Worm (Caenorhabditis elegans) whole organism, L1 larva: Measurements from ENCODE around the gene fbxa-156.
"Not testable (repeated sequence)": the region's sequence is repeated elsewhere in the genome, so short reads cannot be mapped to it uniquely, and the experiment has no call there.

Experiments used
- C16A3.4 ChIP-seq: fragments of 150-350 bp; optimal IDR thresholded peaks from 2 replicates; lab custom pipeline; 2014; ENCODE audit warnings: missing biosample characterization, missing genetic modification characterization
- C34B4.2 ChIP-seq: sonication (generic microtip); optimal IDR thresholded peaks from 2 replicates; lab custom pipeline; 2017; ENCODE audit warnings: mild to moderate bottlenecking, missing genetic modification characterization, missing compliant biosample characterization
- F16B12.6 ChIP-seq: fragments of 150-350 bp; optimal IDR thresholded peaks from 2 replicates; lab custom pipeline; 2014; ENCODE audit warnings: missing biosample characterization, missing genetic modification characterization
- Y116A8C.19 ChIP-seq: sonication (generic microtip); optimal IDR thresholded peaks from 2 replicates; lab custom pipeline; 2016; ENCODE audit warnings: missing compliant biosample characterization, missing genetic modification characterization, borderline replicate concordance
- alr-1 ChIP-seq: fragments of 200-800 bp; sonication (Bioruptor generic); optimal IDR thresholded peaks from 2 replicates; lab custom pipeline; 2018; ENCODE audit warnings: borderline replicate concordance, mild to moderate bottlenecking, missing genetic modification characterization, missing compliant biosample characterization
- ceh-8 ChIP-seq: fragments of 200-800 bp; sonication (Bioruptor generic); optimal IDR thresholded peaks from 2 replicates; lab custom pipeline; 2018; ENCODE audit warnings: mild to moderate bottlenecking, missing genetic modification characterization, moderate library complexity, missing compliant biosample characterization
- ceh-82 ChIP-seq, 3 experiments: fragments of 150-350 bp in 1 of 3; sonication (generic microtip) in 2 of 3; optimal IDR thresholded peaks; 2 replicates each; lab custom pipeline; 2014 to 2017; ENCODE audit warnings: missing biosample characterization in 3 of 3, missing genetic modification characterization in 3 of 3
- ceh-90 ChIP-seq: sonication (generic microtip); optimal IDR thresholded peaks from 2 replicates; lab custom pipeline; 2016; ENCODE audit warnings: missing genetic modification characterization, missing compliant biosample characterization
- dpl-1 ChIP-seq, 3 experiments: fragments of 150-350 bp in 2 of 3; sonication (generic microtip) in 1 of 3; optimal IDR thresholded peaks; 2 replicates each; lab custom pipeline; 2014 to 2017; ENCODE audit warnings: missing biosample characterization in 3 of 3, missing genetic modification characterization in 3 of 3, missing genetic modification reagents in 3 of 3
- efl-1 ChIP-seq, 4 experiments: fragments of 150-350 bp; optimal IDR thresholded peaks in 3 of 4; peaks in 1 of 4; 1 replicate in 1 of 4; 2 replicates in 3 of 4; lab custom pipeline; 2014; ENCODE audit warnings: missing biosample characterization in 2 of 4, missing genetic modification characterization in 2 of 4, missing genetic modification reagents in 2 of 4
- efl-3 ChIP-seq: fragments of 200-800 bp; sonication (Bioruptor generic); optimal IDR thresholded peaks from 2 replicates; lab custom pipeline; 2018; ENCODE audit warnings: mild to moderate bottlenecking, missing genetic modification characterization, missing compliant biosample characterization
- egl-13 ChIP-seq: sonication (generic microtip); optimal IDR thresholded peaks from 2 replicates; lab custom pipeline; 2016; ENCODE audit warnings: missing genotype, missing genetic modification reagents, missing genetic modification characterization, missing compliant biosample characterization
- egl-27 ChIP-seq, 2 experiments: fragments of 150-350 bp in 1 of 2; sonication (generic microtip); optimal IDR thresholded peaks; 3 replicates each; lab custom pipeline; 2017 to 2018; ENCODE audit warnings: missing biosample characterization in 2 of 2, missing genetic modification characterization in 2 of 2, missing genetic modification reagents in 2 of 2
- hlh-4 ChIP-seq: sonication (generic microtip); optimal IDR thresholded peaks from 2 replicates; lab custom pipeline; 2016; ENCODE audit warnings: mild to moderate bottlenecking, missing genetic modification characterization, missing compliant biosample characterization
- hpl-2 ChIP-seq: fragments of 150-350 bp; optimal IDR thresholded peaks from 2 replicates; lab custom pipeline; 2014; ENCODE audit warnings: missing biosample characterization, missing genetic modification reagents, missing genetic modification characterization
- isw-1 ChIP-seq: fragments of 200-800 bp; sonication (Bioruptor generic); IDR thresholded peaks from 2 replicates; pipeline ENCODE4 v1.3.6; 2022; ENCODE audit warnings: missing genetic modification characterization, missing compliant biosample characterization
- jun-1 ChIP-seq: fragments of 150-350 bp; optimal IDR thresholded peaks from 2 replicates; lab custom pipeline; 2014; ENCODE audit warnings: missing biosample characterization, missing genetic modification reagents, missing genetic modification characterization
- lin-13 ChIP-seq: fragments of 150-350 bp; optimal IDR thresholded peaks from 2 replicates; lab custom pipeline; 2014; ENCODE audit warnings: missing biosample characterization, missing genetic modification reagents, missing genetic modification characterization
- lin-14 ChIP-seq: fragments of 200-800 bp; sonication (Bioruptor generic); optimal IDR thresholded peaks from 2 replicates; lab custom pipeline; 2018; ENCODE audit warnings: mild to moderate bottlenecking, missing genetic modification characterization, moderate library complexity, missing compliant biosample characterization
- lin-15B ChIP-seq: fragments of 150-350 bp; sonication (generic microtip); optimal IDR thresholded peaks from 3 replicates; lab custom pipeline; 2014; ENCODE audit warnings: missing biosample characterization, missing genetic modification characterization
- lin-39 ChIP-seq: fragments of 150-350 bp; optimal IDR thresholded peaks from 2 replicates; lab custom pipeline; 2014; ENCODE audit warnings: missing biosample characterization, missing genetic modification reagents, missing genetic modification characterization
- lir-3 ChIP-seq: sonication (generic microtip); optimal IDR thresholded peaks from 2 replicates; lab custom pipeline; 2016; ENCODE audit warnings: mild to moderate bottlenecking, missing genetic modification characterization, moderate library complexity, missing compliant biosample characterization; ENCODE audit not compliant: poor library complexity
- mab-9 ChIP-seq: fragments of 200-800 bp; sonication (Bioruptor generic); IDR thresholded peaks from 2 replicates; pipeline ENCODE4 v1.3.6; 2022; ENCODE audit warnings: missing genetic modification reagents, missing genetic modification characterization, missing compliant biosample characterization
- nhr-11 ChIP-seq: fragments of 150-350 bp; optimal IDR thresholded peaks from 2 replicates; lab custom pipeline; 2014; ENCODE audit warnings: missing biosample characterization, missing genetic modification characterization
- nhr-12 ChIP-seq: sonication (generic microtip); optimal IDR thresholded peaks from 2 replicates; lab custom pipeline; 2017; ENCODE audit warnings: missing biosample characterization, missing genetic modification characterization
- nhr-19 ChIP-seq: fragments of 200-800 bp; sonication (Bioruptor generic); conservative IDR thresholded peaks from 2 replicates; pipeline ENCODE4 v1.3.6; 2022; ENCODE audit warnings: missing genetic modification characterization, missing compliant biosample characterization
- nhr-71 ChIP-seq: sonication (generic microtip); optimal IDR thresholded peaks from 2 replicates; lab custom pipeline; 2016; ENCODE audit warnings: mild to moderate bottlenecking, missing genetic modification characterization, moderate library complexity, missing compliant biosample characterization
- nhr-76 ChIP-seq: sonication (generic microtip); optimal IDR thresholded peaks from 2 replicates; lab custom pipeline; 2017; ENCODE audit warnings: missing biosample characterization, missing genetic modification characterization
- nhr-77 ChIP-seq: fragments of 150-350 bp; optimal IDR thresholded peaks from 2 replicates; lab custom pipeline; 2014; ENCODE audit warnings: missing biosample characterization, missing genetic modification characterization
- nhr-85 ChIP-seq: sonication (generic microtip); peaks from one replicate; lab custom pipeline; 2016; ENCODE audit warnings: missing genetic modification characterization, inconsistent platforms, missing compliant biosample characterization
- nhr-90 ChIP-seq: sonication (generic microtip); optimal IDR thresholded peaks from 2 replicates; lab custom pipeline; 2016; ENCODE audit warnings: mild to moderate bottlenecking, missing genetic modification characterization, missing compliant biosample characterization; ENCODE audit not compliant: poor library complexity
- pqm-1 ChIP-seq: sonication (generic microtip); optimal IDR thresholded peaks from 3 replicates; lab custom pipeline; 2017; ENCODE audit warnings: missing biosample characterization, missing genetic modification characterization
- skn-1 ChIP-seq: fragments of 150-350 bp; optimal IDR thresholded peaks from 2 replicates; lab custom pipeline; 2014; ENCODE audit warnings: missing biosample characterization, missing genetic modification characterization
- snpc-4 ChIP-seq: fragments of 150-350 bp; optimal IDR thresholded peaks from 2 replicates; lab custom pipeline; 2014; ENCODE audit warnings: missing biosample characterization, missing genetic modification characterization
- snu-23 ChIP-seq: sonication (generic microtip); optimal IDR thresholded peaks from 2 replicates; lab custom pipeline; 2016; ENCODE audit warnings: missing genetic modification characterization, missing compliant biosample characterization
- sox-4 ChIP-seq: sonication (generic microtip); optimal IDR thresholded peaks from 2 replicates; lab custom pipeline; 2016; ENCODE audit warnings: missing genetic modification characterization, missing compliant biosample characterization
- swsn-7 ChIP-seq: sonication (generic microtip); optimal IDR thresholded peaks from 2 replicates; lab custom pipeline; 2016; ENCODE audit warnings: missing genetic modification characterization, missing compliant biosample characterization
- tlp-1 ChIP-seq: fragments of 150-350 bp; optimal IDR thresholded peaks from 2 replicates; lab custom pipeline; 2014; ENCODE audit warnings: missing biosample characterization, missing genetic modification characterization
- unc-86 ChIP-seq: sonication (generic microtip); optimal IDR thresholded peaks from 2 replicates; lab custom pipeline; 2016; ENCODE audit warnings: missing genetic modification characterization, missing compliant biosample characterization
- vab-15 ChIP-seq: sonication (generic microtip); optimal IDR thresholded peaks from 2 replicates; lab custom pipeline; 2017; ENCODE audit warnings: missing genotype, mild to moderate bottlenecking, missing genetic modification characterization, missing compliant biosample characterization

The fbxa-156 gene

ce11 chrV:17935857-17936256 lies 39.3 kb upstream of the fbxa-156 start:
- TF ChIP-seq efl-1 (optimal IDR thresholded peaks at IDR 0.05; lab: Kevin White, UChicago): no peak
- peak in 1 of 2 experiments; percentile 86 for TF ChIP-seq efl-1 (GFP tag; optimal IDR thresholded peaks at IDR 0.05 in 1 of 2; lab: Kevin White, UChicago)
- no peak for TF ChIP-seq pqm-1 (tag; lab: Kevin White, UChicago)
- no peak for TF ChIP-seq nhr-19 (GFP tag; lab: Robert Waterston, UW)
- TF ChIP-seq lin-13 (GFP tag; lab: Kevin White, UChicago): no peak
- TF ChIP-seq ceh-8 (GFP tag; lab: Kevin White, UChicago): no peak

ce11 chrV:17931795-17932194 lies 35.2 kb upstream of the fbxa-156 start:
- TF ChIP-seq nhr-77 (tag; lab: Kevin White, UChicago): no peak
- TF ChIP-seq efl-1 (optimal IDR thresholded peaks at IDR 0.05; lab: Kevin White, UChicago): no peak
- TF ChIP-seq efl-1 (GFP tag; optimal IDR thresholded peaks at IDR 0.05 in 1 of 2; lab: Kevin White, UChicago): peak in 1 of 2 experiments; percentile 69

- no peak for TF ChIP-seq vab-15 (tag; lab: Kevin White, UChicago)
- no peak for TF ChIP-seq dpl-1 (GFP tag; optimal IDR thresholded peaks at IDR 0.05; lab: Kevin White, UChicago)
- TF ChIP-seq efl-3: no peak
- no peak for TF ChIP-seq nhr-11 (tag; lab: Kevin White, UChicago)
- TF ChIP-seq ceh-82 (tag; optimal IDR thresholded peaks at IDR 0.05; lab: Kevin White, UChicago): no peak
- TF ChIP-seq egl-13 (tag; lab: Kevin White, UChicago): no peak
- no peak for TF ChIP-seq Y116A8C.19 (tag; lab: Kevin White, UChicago)
- TF ChIP-seq jun-1 (tag; lab: Kevin White, UChicago): no peak
- no peak for TF ChIP-seq hlh-4 (tag; lab: Kevin White, UChicago)
Observed at ce11 chrV:17928128-17928527, 31.5 kb upstream of the fbxa-156 start.

ce11 chrV:17924095-17925000 lies 27.8 kb upstream of the fbxa-156 start, which contains the start of gene usp-50:
Gene usp-50 (plus strand): TSS chrV:17924916.
- peak; percentile 38 for TF ChIP-seq F16B12.6 (tag; lab: Kevin White, UChicago)
- not testable (repeated sequence) for TF ChIP-seq efl-1 (optimal IDR thresholded peaks at IDR 0.05; lab: Kevin White, UChicago)
- TF ChIP-seq efl-1 (GFP tag; optimal IDR thresholded peaks at IDR 0.05 in 1 of 2; lab: Kevin White, UChicago): peak in 1 of 2 experiments; percentile 20

- peak; percentile 57; the same call in 1 of the 2 replicates for TF ChIP-seq mab-9 (GFP tag; lab: Robert Waterston, UW)
- TF ChIP-seq lin-39 (tag; lab: Kevin White, UChicago): peak; percentile 66
- TF ChIP-seq nhr-85 (tag; lab: Kevin White, UChicago): peak; percentile 90
- no peak for TF ChIP-seq nhr-76 (tag; lab: Kevin White, UChicago)
- TF ChIP-seq C34B4.2 (tag; lab: Kevin White, UChicago): no peak
- TF ChIP-seq lin-14 (GFP tag; lab: Kevin White, UChicago): no peak
- TF ChIP-seq snpc-4 (tag; lab: Kevin White, UChicago): peak; percentile 73
- no peak for TF ChIP-seq tlp-1 (tag; lab: Kevin White, UChicago)
- peak; percentile 76 for TF ChIP-seq isw-1 (GFP tag; lab: Robert Waterston, UW)
- TF ChIP-seq swsn-7 (tag; lab: Kevin White, UChicago): peak; percentile 83
- TF ChIP-seq nhr-19 (GFP tag; lab: Robert Waterston, UW): peak; percentile 80
- peak; percentile 40 for TF ChIP-seq sox-4 (tag; lab: Kevin White, UChicago)
- TF ChIP-seq nhr-12 (tag; lab: Kevin White, UChicago): no peak
- TF ChIP-seq egl-27 (tag; optimal IDR thresholded peaks at IDR 0.05; lab: Kevin White, UChicago): no peak
- peak; percentile 12 for TF ChIP-seq ceh-90 (tag; lab: Kevin White, UChicago)
- peak; percentile 71 for TF ChIP-seq C16A3.4 (tag; lab: Kevin White, UChicago)
- peak; percentile 8 for TF ChIP-seq hpl-2 (GFP tag; lab: Kevin White, UChicago)
- TF ChIP-seq vab-15 (tag; lab: Kevin White, UChicago): no peak
- TF ChIP-seq snu-23 (GFP tag; lab: Kevin White, UChicago): peak; percentile 90
- TF ChIP-seq lir-3 (tag; lab: Kevin White, UChicago): no peak
- TF ChIP-seq F16B12.6 (tag; lab: Kevin White, UChicago): peak; percentile 77
- TF ChIP-seq nhr-90 (tag; lab: Kevin White, UChicago): peak; percentile 82
- TF ChIP-seq lin-15B: peak; percentile 76
- TF ChIP-seq nhr-71 (tag; lab: Kevin White, UChicago): peak; percentile 90
- peak; percentile 99 for TF ChIP-seq skn-1 (tag; lab: Kevin White, UChicago)
- TF ChIP-seq alr-1: no peak
- TF ChIP-seq pqm-1 (tag; lab: Kevin White, UChicago): no peak
- TF ChIP-seq unc-86: peak; percentile 83
Observed at ce11 chrV:17921423-17921822, 24.8 kb upstream of the fbxa-156 start, which contains the start of gene E01B7.2. Gene E01B7.2 (plus strand): TSS chrV:17921772.
